Worm (Caenorhabditis elegans): ENCODE results near the gene nas-37.

nas-37 gene

DNA sequence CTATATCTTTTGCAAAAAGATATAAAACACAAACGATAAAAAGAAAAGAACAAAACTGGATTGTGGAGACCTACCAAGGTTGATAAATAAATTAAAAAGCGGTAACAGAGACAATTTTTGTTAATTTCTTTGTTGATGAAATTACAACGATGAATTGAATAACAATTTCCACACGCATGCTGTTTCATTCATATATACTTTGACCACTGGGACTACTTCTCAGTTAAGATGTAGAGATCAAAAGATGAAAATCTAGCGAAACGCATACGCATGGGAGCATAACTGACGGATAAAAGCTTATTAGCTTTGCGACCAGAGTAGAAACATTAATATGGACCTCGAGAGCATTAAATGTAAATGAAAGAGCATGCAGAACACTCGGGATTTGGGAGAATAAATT is 7.2 kb upstream of the nas-37 start:
- TF ChIP-seq ces-1 (GFP tag; optimal IDR thresholded peaks at IDR 0.05) (peak; percentile 66), nhr-76 (tag; optimal IDR thresholded peaks at IDR 0.05) (no peak)

DNA sequence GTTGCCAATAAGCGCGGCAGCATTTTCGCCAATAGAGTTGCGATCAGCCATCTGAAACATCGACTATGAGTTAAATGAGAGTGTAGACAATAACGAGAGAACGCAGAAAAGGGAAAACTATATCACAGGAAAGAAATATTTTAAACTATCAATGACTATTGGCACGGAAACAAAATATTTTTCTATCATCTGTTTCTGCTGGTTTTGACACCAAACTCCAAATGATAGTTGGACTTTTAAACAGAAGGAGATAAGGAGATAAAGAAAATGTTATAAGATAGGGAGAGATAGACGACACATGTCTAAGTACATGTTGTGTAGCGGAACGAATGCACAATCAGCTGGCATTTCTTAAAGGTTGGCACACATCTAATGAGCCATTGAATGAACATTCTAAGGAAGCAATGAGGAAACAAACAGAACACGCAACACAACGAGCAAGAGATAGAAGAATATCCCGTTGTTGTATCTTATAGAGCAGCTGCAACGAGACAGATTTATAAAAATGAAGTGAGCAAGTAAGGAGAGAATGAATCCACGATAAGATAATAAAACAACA is 5.7 kb upstream of the nas-37 start, which contains the start of gene cysl-1:
Gene cysl-1 (minus strand): TSS at position 51 of the 559 bp plus-strand sequence.
- TF ChIP-seq elt-1 (tag; optimal IDR thresholded peaks at IDR 0.05; ENCODE audit: borderline replicate concordance, insufficient read depth) (no peak), sem-2 (GFP tag; optimal IDR thresholded peaks at IDR 0.05) (no peak), hlh-1 (tag; optimal IDR thresholded peaks at IDR 0.05) (peak; percentile 85), unc-62 (GFP tag; optimal IDR thresholded peaks at IDR 0.05) (peak; percentile 42), sptf-1 (tag; optimal IDR thresholded peaks at IDR 0.05) (no peak), ham-2 (GFP tag; optimal IDR thresholded peaks at IDR 0.05) (no peak), drap-1 (GFP tag; optimal IDR thresholded peaks at IDR 0.05) (no peak), ceh-83 (GFP tag; optimal IDR thresholded peaks at IDR 0.05) (no peak), unc-120 (tag; optimal IDR thresholded peaks at IDR 0.05; ENCODE audit: poor library complexity, severe bottlenecking) (peak; percentile 51), nhr-76 (tag; optimal IDR thresholded peaks at IDR 0.05) (no peak), lin-13 (tag; optimal IDR thresholded peaks at IDR 0.05) (no peak)

DNA sequence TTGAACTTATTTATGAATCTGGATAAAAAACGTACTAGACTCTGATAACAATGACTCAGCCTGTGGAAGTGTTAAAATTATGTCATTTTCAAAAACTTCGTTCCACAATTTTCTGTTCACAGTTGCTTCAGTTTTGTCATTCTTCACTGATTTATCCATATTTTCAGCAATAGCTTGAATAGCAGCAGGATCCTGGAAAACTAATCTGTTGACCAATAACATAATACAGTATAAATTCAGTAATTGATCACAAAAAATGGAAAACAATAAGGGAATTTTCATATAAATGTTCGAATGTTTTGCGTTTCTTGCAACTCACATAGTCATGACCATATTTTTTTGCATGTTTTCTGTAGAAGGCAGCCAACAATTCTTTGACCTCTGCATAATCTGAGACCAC is 335 bp downstream of the nas-37 start:
- TF ChIP-seq ceh-83 (GFP tag; optimal IDR thresholded peaks at IDR 0.05), result no peak
- TF ChIP-seq mep-1 (tag; optimal IDR thresholded peaks at IDR 0.05), result no peak
- no peak for TF ChIP-seq ztf-11 (tag; optimal IDR thresholded peaks at IDR 0.05)
- TF ChIP-seq ceh-43 (GFP tag; optimal IDR thresholded peaks at IDR 0.05), result no peak
- no peak for TF ChIP-seq ces-1 (GFP tag; optimal IDR thresholded peaks at IDR 0.05)
- no peak for TF ChIP-seq bed-3 (GFP tag; optimal IDR thresholded peaks at IDR 0.05)

DNA sequence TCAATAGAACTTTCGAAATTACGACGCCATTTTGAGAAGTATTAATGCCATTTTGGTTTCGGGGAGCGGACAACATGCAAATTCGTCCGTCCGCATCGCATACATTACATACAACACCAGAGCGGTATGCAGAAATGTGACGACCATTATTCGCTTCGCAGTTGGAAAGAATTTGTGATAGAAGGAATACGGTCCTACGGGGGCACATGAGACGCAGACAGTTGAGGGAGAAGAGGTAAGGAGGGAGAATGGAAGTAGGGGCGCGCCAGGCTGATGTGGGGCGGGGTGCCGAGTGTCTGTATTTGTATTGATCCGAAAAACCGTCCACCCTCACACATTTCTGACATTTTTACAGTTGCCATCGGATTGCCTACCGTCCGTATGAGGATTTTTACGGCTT is 7.5 kb downstream of the nas-37 start:
- no peak for TF ChIP-seq nhr-28 (tag; optimal IDR thresholded peaks at IDR 0.05)
- no peak for TF ChIP-seq elt-1 (tag; optimal IDR thresholded peaks at IDR 0.05; ENCODE audit: borderline replicate concordance, insufficient read depth)
- TF ChIP-seq tbx-8 (GFP tag; optimal IDR thresholded peaks at IDR 0.05), result no peak
- TF ChIP-seq pha-4 (tag; optimal IDR thresholded peaks at IDR 0.05), result no peak
- no peak for TF ChIP-seq mep-1 (tag; optimal IDR thresholded peaks at IDR 0.05)
- TF ChIP-seq lin-32 (GFP tag; optimal IDR thresholded peaks at IDR 0.05), result no peak
- TF ChIP-seq zip-8 (tag; optimal IDR thresholded peaks at IDR 0.05), result no peak
- no peak for TF ChIP-seq ceh-39 (tag; optimal IDR thresholded peaks at IDR 0.05)
- TF ChIP-seq snpc-4 (tag; optimal IDR thresholded peaks at IDR 0.05), result no peak
- no peak for TF ChIP-seq cnd-1 (tag; optimal IDR thresholded peaks at IDR 0.05)
- no peak for TF ChIP-seq lsy-2 (tag; optimal IDR thresholded peaks at IDR 0.05)
- TF ChIP-seq M03D4.4 (tag; optimal IDR thresholded peaks at IDR 0.05), result no peak
- TF ChIP-seq sptf-1 (tag; optimal IDR thresholded peaks at IDR 0.05), result no peak
- TF ChIP-seq ceh-83 (GFP tag; optimal IDR thresholded peaks at IDR 0.05), result no peak
- TF ChIP-seq unc-120 (tag; optimal IDR thresholded peaks at IDR 0.05; ENCODE audit: poor library complexity, severe bottlenecking), result no peak
- no peak for TF ChIP-seq ces-1 (GFP tag; optimal IDR thresholded peaks at IDR 0.05)

DNA sequence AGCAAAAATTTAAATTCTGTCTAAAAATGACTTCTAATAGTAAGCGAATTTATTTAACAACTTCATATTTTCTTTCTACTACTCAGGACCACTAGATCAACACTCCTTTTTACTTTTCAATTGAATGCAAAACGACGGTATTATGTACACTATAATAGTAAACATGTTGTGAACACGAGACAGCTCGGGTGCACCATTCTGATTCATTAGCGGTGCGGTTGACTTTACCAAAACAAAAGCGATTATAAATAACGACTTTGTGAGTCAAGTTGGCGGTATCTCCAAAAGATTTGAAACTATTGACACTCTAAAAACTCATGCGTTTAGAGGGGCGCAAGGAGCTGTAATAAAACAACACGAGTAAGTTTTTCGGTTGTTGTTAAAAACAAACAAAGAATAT is 8.3 kb downstream of the nas-37 start:
- TF ChIP-seq unc-120 (tag; optimal IDR thresholded peaks at IDR 0.05; ENCODE audit: poor library complexity, severe bottlenecking), result no peak
- TF ChIP-seq flh-1 (GFP tag; optimal IDR thresholded peaks at IDR 0.05), result no peak
- no peak for TF ChIP-seq zip-8 (tag; optimal IDR thresholded peaks at IDR 0.05)
- TF ChIP-seq nhr-12 (tag; optimal IDR thresholded peaks at IDR 0.05), result no peak
- no peak for TF ChIP-seq nhr-76 (tag; optimal IDR thresholded peaks at IDR 0.05)
- no peak for TF ChIP-seq lin-32 (GFP tag; optimal IDR thresholded peaks at IDR 0.05)
- no peak for TF ChIP-seq sem-2 (GFP tag; optimal IDR thresholded peaks at IDR 0.05)
- TF ChIP-seq pha-4 (tag; optimal IDR thresholded peaks at IDR 0.05), result no peak
- TF ChIP-seq ceh-39 (tag; optimal IDR thresholded peaks at IDR 0.05), result no peak
- TF ChIP-seq mep-1 (tag; optimal IDR thresholded peaks at IDR 0.05), result no peak
- no peak for TF ChIP-seq mab-5 (tag; optimal IDR thresholded peaks at IDR 0.05)

DNA sequence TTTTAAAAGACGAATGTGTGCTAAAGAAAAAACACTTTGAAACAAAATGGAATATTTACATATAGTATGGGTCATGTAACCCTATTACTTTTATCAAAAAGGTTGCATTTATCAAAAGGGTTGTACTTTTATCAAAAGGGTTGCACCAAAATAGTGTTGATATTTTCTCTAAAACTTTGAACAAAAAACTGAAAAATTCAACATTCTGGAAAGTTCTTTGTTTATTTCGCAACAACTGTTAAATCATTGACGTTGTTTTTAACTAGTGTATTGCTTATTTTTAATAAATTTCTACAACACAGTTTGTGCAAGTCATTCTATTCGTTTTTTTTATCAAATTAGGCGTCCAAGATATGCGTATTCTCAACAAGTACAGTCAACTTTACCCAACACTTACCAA is 10.3 kb downstream of the nas-37 start, which contains the start of the genes C17G1.5 and C17G1.14:
Gene C17G1.5 (plus strand): TSS at position 266 of the 400 bp plus-strand sequence.
Gene C17G1.14 (plus strand): TSS at position 277 of the 400 bp plus-strand sequence.
- TF ChIP-seq tbx-8 (GFP tag; optimal IDR thresholded peaks at IDR 0.05) (no peak), hlh-1 (tag; optimal IDR thresholded peaks at IDR 0.05) (no peak), elt-3 (tag; optimal IDR thresholded peaks at IDR 0.05) (no peak), unc-62 (GFP tag; optimal IDR thresholded peaks at IDR 0.05) (no peak), blmp-1 (tag; optimal IDR thresholded peaks at IDR 0.05) (no peak), lin-13 (tag; optimal IDR thresholded peaks at IDR 0.05) (no peak), mab-5 (tag; optimal IDR thresholded peaks at IDR 0.05) (no peak), snpc-4 (tag; optimal IDR thresholded peaks at IDR 0.05) (no peak), sptf-1 (tag; optimal IDR thresholded peaks at IDR 0.05) (no peak), nhr-12 (tag; optimal IDR thresholded peaks at IDR 0.05) (no peak), bed-3 (GFP tag; optimal IDR thresholded peaks at IDR 0.05) (no peak), drap-1 (GFP tag; optimal IDR thresholded peaks at IDR 0.05) (no peak), sem-2 (GFP tag; optimal IDR thresholded peaks at IDR 0.05) (no peak), zip-8 (tag; optimal IDR thresholded peaks at IDR 0.05) (no peak)

All from whole organism, mixed stage, embryonic.